Fruit fly (Drosophila melanogaster): ENCODE data around the gene CG12123.

DNA sequence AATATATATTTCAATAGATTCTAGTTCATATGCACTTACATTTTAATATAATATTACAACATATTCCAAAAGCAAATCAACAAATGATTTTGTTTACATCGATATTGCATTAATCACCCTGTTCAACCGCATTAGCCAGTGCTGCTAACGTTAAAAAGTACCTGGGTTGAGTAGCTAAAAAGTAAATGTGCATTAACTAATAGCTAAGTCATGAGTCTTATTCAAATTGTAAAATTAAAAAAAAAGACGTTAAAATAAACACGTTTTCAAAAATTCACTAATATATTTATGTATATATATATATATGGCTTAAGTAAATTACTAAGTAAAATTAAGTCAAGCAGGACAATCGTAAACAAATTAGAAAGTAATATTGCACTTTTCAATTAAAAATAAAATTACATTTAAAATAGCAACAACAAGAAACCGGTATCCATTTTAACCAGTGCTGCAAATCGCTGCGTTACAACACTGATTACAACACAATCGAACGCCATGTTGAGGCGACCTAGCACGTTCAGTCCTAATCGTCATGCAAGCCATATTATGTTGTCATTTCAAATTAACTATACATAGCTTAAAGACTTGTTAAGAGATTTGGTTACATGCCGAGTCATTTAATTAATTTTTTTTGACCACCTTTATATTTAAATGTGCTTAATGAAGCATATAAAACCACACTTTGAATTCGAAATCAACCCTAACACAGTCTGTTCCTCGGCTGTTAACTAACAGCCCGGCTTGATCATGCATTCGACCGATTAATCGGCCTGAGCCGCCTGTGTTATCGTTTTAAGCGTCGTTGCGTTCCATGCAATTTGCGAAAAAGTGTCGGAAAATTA lies 43.8 kb downstream of the CG12123 start, which contains the start of gene CG10555:
- TF ChIP-seq pan (optimal IDR thresholded peaks at IDR 0.05) (no peak), psq (optimal IDR thresholded peaks at IDR 0.05) (no peak), CG8478 (optimal IDR thresholded peaks at IDR 0.05) (no peak), usp (GFP tag; optimal IDR thresholded peaks at IDR 0.05) (no peak)
